Fruit fly (Drosophila melanogaster) whole organism, adult: ENCODE results near the gene CG5882.

Experiments
- CG11617 ChIP-seq: fragments of 200-800 bp; sonication (Bioruptor generic); optimal IDR thresholded peaks from 2 replicates; lab custom pipeline; 2017; ENCODE audit warnings: mild to moderate bottlenecking, missing biosample characterization, missing genetic modification reagents, missing genetic modification characterization
- CG12768 ChIP-seq: fragments of 200-800 bp; sonication (Bioruptor generic); optimal IDR thresholded peaks from 2 replicates; lab custom pipeline; 2017; ENCODE audit warnings: missing biosample characterization, missing genetic modification characterization, mild to moderate bottlenecking, moderate library complexity, missing genetic modification reagents
- CG14711 ChIP-seq: fragments of 200-800 bp; sonication (Bioruptor generic); optimal IDR thresholded peaks from 2 replicates; lab custom pipeline; 2018; ENCODE audit warnings: missing biosample characterization, mild to moderate bottlenecking, missing genetic modification characterization, moderate library complexity
- CG1620 ChIP-seq: fragments of 200-800 bp; sonication (Bioruptor generic); optimal IDR thresholded peaks from 2 replicates; lab custom pipeline; 2016; ENCODE audit warnings: missing biosample characterization, missing genetic modification characterization
- CG33017 ChIP-seq: fragments of 200-800 bp; sonication (Bioruptor generic); optimal IDR thresholded peaks from 2 replicates; lab custom pipeline; 2018; ENCODE audit warnings: missing biosample characterization, mild to moderate bottlenecking, missing genetic modification characterization, moderate library complexity
- CG5204 ChIP-seq: fragments of 200-800 bp; sonication (Bioruptor generic); optimal IDR thresholded peaks from 2 replicates; lab custom pipeline; 2016; ENCODE audit warnings: missing biosample characterization, missing genetic modification characterization
- CG7045 ChIP-seq: fragments of 200-800 bp; sonication (Bioruptor generic); optimal IDR thresholded peaks from 2 replicates; lab custom pipeline; 2017; ENCODE audit warnings: missing biosample characterization, mild to moderate bottlenecking, missing genetic modification characterization
- CG7101 ChIP-seq: fragments of 200-800 bp; sonication (Bioruptor generic); optimal IDR thresholded peaks from 2 replicates; lab custom pipeline; 2018; ENCODE audit warnings: missing biosample characterization, mild to moderate bottlenecking, missing genetic modification characterization, moderate library complexity
- Clk ChIP-seq: fragments of 200-800 bp; sonication (Bioruptor generic); optimal IDR thresholded peaks from 2 replicates; lab custom pipeline; 2017; ENCODE audit warnings: missing biosample characterization, missing genetic modification characterization
- Crg-1 ChIP-seq: fragments of 200-800 bp; sonication (Bioruptor generic); optimal IDR thresholded peaks from 2 replicates; lab custom pipeline; 2016; ENCODE audit warnings: missing biosample characterization, missing genetic modification characterization
- Hr96 ChIP-seq: fragments of 200-800 bp; sonication (Bioruptor generic); optimal IDR thresholded peaks from 2 replicates; lab custom pipeline; 2016; ENCODE audit warnings: missing biosample characterization, missing genetic modification characterization
- Mnt ChIP-seq: fragments of 200-800 bp; sonication (Bioruptor generic); optimal IDR thresholded peaks from 2 replicates; lab custom pipeline; 2016; ENCODE audit warnings: missing biosample characterization, mild to moderate bottlenecking, missing genetic modification characterization
- bab1 ChIP-seq: fragments of 200-800 bp; sonication (Bioruptor generic); optimal IDR thresholded peaks from 3 replicates; lab custom pipeline; 2019; ENCODE audit warnings: missing biosample characterization, mild to moderate bottlenecking, missing genetic modification characterization, moderate library complexity
- cic ChIP-seq: fragments of 200-800 bp; sonication (Bioruptor generic); optimal IDR thresholded peaks from 2 replicates; lab custom pipeline; 2017; ENCODE audit warnings: missing biosample characterization, mild to moderate bottlenecking, missing genetic modification characterization, moderate library complexity
- cnc ChIP-seq, 2 experiments: fragments of >200 bp; optimal IDR thresholded peaks; 2 replicates each; lab custom pipeline; 2017
- kay ChIP-seq: fragments of 200-800 bp; sonication (Bioruptor generic); peaks from one replicate; lab custom pipeline; 2016; ENCODE audit warnings: missing biosample characterization, missing genetic modification characterization, borderline replicate concordance
- ovo ChIP-seq: fragments of 200-800 bp; sonication (Bioruptor generic); optimal IDR thresholded peaks from 2 replicates; lab custom pipeline; 2016; ENCODE audit warnings: missing biosample characterization, missing genetic modification characterization
- pad ChIP-seq: fragments of 200-800 bp; sonication (Bioruptor generic); optimal IDR thresholded peaks from 3 replicates; lab custom pipeline; 2017; ENCODE audit warnings: missing biosample characterization, missing genetic modification characterization, mild to moderate bottlenecking, moderate library complexity, missing genetic modification reagents
- tj ChIP-seq: fragments of 200-800 bp; sonication (Bioruptor generic); optimal IDR thresholded peaks from 3 replicates; lab custom pipeline; 2017; ENCODE audit warnings: missing biosample characterization, mild to moderate bottlenecking, missing genetic modification characterization, moderate library complexity
- toe ChIP-seq: fragments of 200-800 bp; sonication (Bioruptor generic); optimal IDR thresholded peaks from 2 replicates; lab custom pipeline; 2016; ENCODE audit warnings: missing biosample characterization, missing genetic modification characterization

CG5882 gene

DNA sequence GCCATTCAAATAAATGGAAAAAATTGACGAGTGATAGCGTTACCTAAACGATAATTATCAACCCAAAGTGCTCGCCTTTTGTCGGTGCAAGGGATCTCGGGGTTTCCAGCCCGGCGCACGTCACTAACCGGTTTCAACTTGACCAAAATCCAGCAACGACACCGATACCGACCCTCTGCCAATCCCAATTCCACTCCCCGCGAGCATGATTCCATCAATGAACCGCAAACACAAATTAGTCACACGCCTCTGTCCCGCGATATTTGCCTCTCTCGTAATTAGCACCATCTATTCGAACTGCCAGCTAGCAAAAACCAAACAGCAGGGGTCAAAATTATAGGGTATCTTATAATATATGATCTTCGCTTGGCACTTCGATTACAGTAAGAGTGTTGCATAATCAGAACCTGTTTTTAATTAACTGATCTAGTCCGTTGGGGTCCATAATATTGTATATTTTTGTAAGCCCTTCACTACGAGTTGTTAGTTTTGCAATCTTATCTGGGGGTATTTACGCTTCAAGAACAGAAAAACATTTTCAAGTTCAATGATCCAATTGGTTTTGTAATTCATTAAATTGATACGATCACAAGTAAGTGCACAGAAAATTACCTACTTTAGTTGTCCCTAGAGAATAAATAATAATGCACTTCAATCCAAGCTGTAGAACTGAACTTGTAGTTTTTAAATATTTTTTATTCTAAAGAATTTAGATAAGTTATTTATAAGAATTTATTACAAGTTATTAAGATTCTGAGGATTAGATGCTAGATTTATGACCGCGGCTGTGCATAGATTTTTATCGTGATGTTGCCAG, 34.8 kb downstream of the CG5882 start:
- TF ChIP-seq CG11617, result peak; percentile 71
- peak; percentile 59 for TF ChIP-seq cic
- peak; percentile 47 for TF ChIP-seq CG12768 (GFP tag; lab: Kevin White, UChicago)
- TF ChIP-seq CG5204 (GFP tag; lab: Kevin White, UChicago), result peak; percentile 41
- TF ChIP-seq CG7101 (tag; lab: Kevin White, UChicago), result peak; percentile 61
- TF ChIP-seq ovo (GFP tag; lab: Kevin White, UChicago), result no peak
- TF ChIP-seq CG33017, result peak; percentile 47
- TF ChIP-seq CG14711, result peak; percentile 34
- no peak for TF ChIP-seq toe
- no peak for TF ChIP-seq Hr96 (GFP tag; lab: Kevin White, UChicago)
- no peak for TF ChIP-seq cnc (optimal IDR thresholded peaks at IDR 0.05; lab: Kevin White, UChicago)
- peak; percentile 94 for TF ChIP-seq kay (GFP tag; lab: Kevin White, UChicago)
- peak; percentile 64 for TF ChIP-seq CG7045 (GFP tag; lab: Kevin White, UChicago)
- TF ChIP-seq pad (GFP tag; lab: Kevin White, UChicago), result no peak
- TF ChIP-seq bab1 (GFP tag; lab: Kevin White, UChicago), result no peak
- no peak for TF ChIP-seq Mnt (GFP tag; lab: Kevin White, UChicago)

dm6 chr3R:27154001-27154400, 35.6 kb downstream of the CG5882 start:
- no peak for TF ChIP-seq cnc (optimal IDR thresholded peaks at IDR 0.05; lab: Kevin White, UChicago)
- TF ChIP-seq Hr96 (GFP tag; lab: Kevin White, UChicago), result no peak
- peak; percentile 99 for TF ChIP-seq tj (GFP tag; lab: Kevin White, UChicago)
- no peak for TF ChIP-seq bab1 (GFP tag; lab: Kevin White, UChicago)
- no peak for TF ChIP-seq CG11617
- no peak for TF ChIP-seq CG12768 (GFP tag; lab: Kevin White, UChicago)
- no peak for TF ChIP-seq cic

- TF ChIP-seq CG12768 (GFP tag; lab: Kevin White, UChicago), result no peak
- TF ChIP-seq toe, result no peak
- TF ChIP-seq tj (GFP tag; lab: Kevin White, UChicago), result no peak
- TF ChIP-seq CG14711, result no peak
- TF ChIP-seq Hr96 (GFP tag; lab: Kevin White, UChicago), result no peak
- TF ChIP-seq Mnt (GFP tag; lab: Kevin White, UChicago), result no peak
- no peak for TF ChIP-seq CG7101 (tag; lab: Kevin White, UChicago)
- TF ChIP-seq kay (GFP tag; lab: Kevin White, UChicago), result no peak
- TF ChIP-seq CG7045 (GFP tag; lab: Kevin White, UChicago), result no peak
- no peak for TF ChIP-seq ovo (GFP tag; lab: Kevin White, UChicago)
- no peak for TF ChIP-seq CG1620
- TF ChIP-seq cic, result no peak
- no peak for TF ChIP-seq Clk (GFP tag; lab: Kevin White, UChicago)
- TF ChIP-seq cnc (optimal IDR thresholded peaks at IDR 0.05; lab: Kevin White, UChicago), result no peak
- TF ChIP-seq CG11617, result no peak
Measured at dm6 chr3R:27157814-27158213, 39.4 kb downstream of the CG5882 start, which contains the start of gene grass. grass (plus strand) TSS chr3R:27157948.

dm6 chr3R:27159870-27160269, 41.4 kb downstream of the CG5882 start:
- peak; percentile 25 for TF ChIP-seq kay (GFP tag; lab: Kevin White, UChicago)
- TF ChIP-seq cnc (optimal IDR thresholded peaks at IDR 0.05; lab: Kevin White, UChicago), result no peak
- no peak for TF ChIP-seq CG5204 (GFP tag; lab: Kevin White, UChicago)

DNA sequence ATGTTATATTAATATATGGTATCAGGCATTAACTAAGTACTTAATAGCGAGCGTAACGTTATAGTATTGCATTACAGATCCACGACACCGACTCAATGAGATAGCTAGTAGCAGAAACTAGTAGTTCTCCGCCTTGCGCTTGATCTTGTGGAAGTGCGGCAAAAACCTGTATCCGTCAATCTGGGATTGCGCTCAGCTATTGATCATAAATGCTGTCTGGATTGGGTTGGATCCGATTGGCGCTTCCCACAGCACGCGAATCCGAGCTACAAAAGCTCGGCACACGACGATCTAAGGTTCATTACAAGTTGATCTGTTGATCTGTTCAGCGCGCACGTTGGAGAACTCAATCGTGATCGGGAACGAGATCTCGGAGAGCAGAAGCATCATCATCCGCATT, 42.4 kb downstream of the CG5882 start, which contains the start of gene CG5909:
Gene CG5909 (plus strand): TSS at position 301 of the 400 bp plus-strand sequence.
- no peak for TF ChIP-seq cic
- no peak for TF ChIP-seq CG7045 (GFP tag; lab: Kevin White, UChicago)
- no peak for TF ChIP-seq Clk (GFP tag; lab: Kevin White, UChicago)
- no peak for TF ChIP-seq bab1 (GFP tag; lab: Kevin White, UChicago)
- no peak for TF ChIP-seq CG1620
- TF ChIP-seq pad (GFP tag; lab: Kevin White, UChicago), result no peak
- no peak for TF ChIP-seq CG14711
- no peak for TF ChIP-seq CG11617

DNA sequence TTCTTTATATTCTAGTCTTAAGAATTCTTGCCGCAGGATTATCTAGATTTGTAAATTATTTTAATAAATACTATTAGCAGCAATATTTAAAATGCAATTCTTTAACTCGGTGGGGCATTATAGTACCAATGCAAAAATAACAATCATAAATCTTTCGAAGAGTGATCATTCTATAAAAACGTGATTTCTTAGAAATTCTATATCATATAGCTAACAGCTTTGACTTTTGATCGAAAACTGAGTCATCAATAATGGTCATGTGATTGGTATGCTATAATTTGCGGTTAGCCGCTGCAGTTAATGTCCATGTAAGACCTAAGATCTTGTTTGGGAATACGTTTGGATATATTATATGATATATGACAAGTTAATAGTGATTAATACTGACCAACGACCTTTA, 44.4 kb downstream of the CG5882 start, which contains the start of gene ppk31:
Gene ppk31 (plus strand): TSS at position 301 of the 400 bp plus-strand sequence.
- no peak for TF ChIP-seq Mnt (GFP tag; lab: Kevin White, UChicago)
- TF ChIP-seq CG11617, result no peak
- TF ChIP-seq cnc (optimal IDR thresholded peaks at IDR 0.05; lab: Kevin White, UChicago), result no peak
- TF ChIP-seq tj (GFP tag; lab: Kevin White, UChicago), result no peak
- TF ChIP-seq Crg-1 (GFP tag; lab: Kevin White, UChicago), result no peak
- TF ChIP-seq CG5204 (GFP tag; lab: Kevin White, UChicago), result no peak
- TF ChIP-seq bab1 (GFP tag; lab: Kevin White, UChicago), result no peak
- no peak for TF ChIP-seq toe
- TF ChIP-seq CG33017, result no peak
- no peak for TF ChIP-seq ovo (GFP tag; lab: Kevin White, UChicago)
- TF ChIP-seq CG14711, result no peak
- TF ChIP-seq CG7045 (GFP tag; lab: Kevin White, UChicago), result no peak
- TF ChIP-seq kay (GFP tag; lab: Kevin White, UChicago), result no peak
- TF ChIP-seq CG7101 (tag; lab: Kevin White, UChicago), result no peak
- no peak for TF ChIP-seq Clk (GFP tag; lab: Kevin White, UChicago)
